Fruit fly (Drosophila melanogaster): ENCODE results near the gene CG13116.

DNA sequence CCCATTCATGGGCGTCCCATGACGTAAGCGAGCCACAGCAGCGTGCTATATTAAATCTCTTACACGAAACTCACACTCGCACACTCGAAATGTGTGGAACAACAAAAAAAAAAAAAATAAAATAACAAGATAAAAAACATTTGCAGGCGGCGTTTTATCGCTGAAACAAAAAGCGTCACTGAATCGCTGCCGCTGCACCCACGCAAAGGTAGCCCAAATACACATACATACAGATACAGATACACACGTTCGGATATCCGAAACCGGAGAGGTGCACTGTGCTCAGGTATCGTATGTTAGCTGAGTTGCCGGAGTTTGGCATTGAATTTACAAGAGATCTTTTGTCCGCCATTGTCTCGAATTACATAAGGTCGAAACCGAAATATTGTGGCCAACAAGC lies 43.7 kb upstream of the CG13116 start:
- TF ChIP-seq Rel (GFP tag; optimal IDR thresholded peaks at IDR 0.05) (no peak), Rel (tag; optimal IDR thresholded peaks at IDR 0.05) (no peak), N (GFP tag; optimal IDR thresholded peaks at IDR 0.05) (no peak), OdsH (GFP tag; optimal IDR thresholded peaks at IDR 0.05) (no peak), HLH106 (tag; optimal IDR thresholded peaks at IDR 0.05) (no peak), sage (GFP tag; optimal IDR thresholded peaks at IDR 0.05) (no peak), h (GFP tag; optimal IDR thresholded peaks at IDR 0.05) (no peak), ey (GFP tag; optimal IDR thresholded peaks at IDR 0.05) (no peak), pan (optimal IDR thresholded peaks at IDR 0.05) (no peak), Abd-B (GFP tag; optimal IDR thresholded peaks at IDR 0.05) (no peak), jim (GFP tag; optimal IDR thresholded peaks at IDR 0.05) (no peak), Hr78 (GFP tag; optimal IDR thresholded peaks at IDR 0.05) (no peak)
